Fruit fly (Drosophila melanogaster) whole organism, embryonic: ENCODE data around the gene CG31189.

Experiments
- Blimp-1 ChIP-seq: fragments of 200-800 bp; sonication (Bioruptor generic); optimal IDR thresholded peaks from 3 replicates; lab custom pipeline; 2018; ENCODE audit warnings: missing biosample characterization, missing genetic modification characterization, mild to moderate bottlenecking, moderate library complexity, missing genetic modification reagents
- CG10274 ChIP-seq: fragments of 200-800 bp; sonication (Bioruptor generic); optimal IDR thresholded peaks from 3 replicates; lab custom pipeline; 2017; ENCODE audit warnings: missing biosample characterization, mild to moderate bottlenecking, missing genetic modification characterization
- CG15479 ChIP-seq: fragments of 200-800 bp; sonication (Bioruptor generic); optimal IDR thresholded peaks from 3 replicates; lab custom pipeline; 2019; ENCODE audit warnings: missing biosample characterization, mild to moderate bottlenecking, missing genetic modification characterization, moderate library complexity
- CG1647 ChIP-seq: fragments of 200-800 bp; sonication (Bioruptor generic); optimal IDR thresholded peaks from 3 replicates; lab custom pipeline; 2016; ENCODE audit warnings: missing biosample characterization, missing genetic modification characterization
- CG17361 ChIP-seq: fragments of 200-800 bp; sonication (Bioruptor generic); IDR thresholded peaks from 3 replicates; pipeline ENCODE4 v1.3.6; 2022; ENCODE audit warnings: missing biosample characterization, missing genetic modification characterization
- CG17829 ChIP-seq: fragments of 200-800 bp; optimal IDR thresholded peaks from 2 replicates; lab custom pipeline; 2019; ENCODE audit warnings: missing biosample characterization, mild to moderate bottlenecking, missing genetic modification characterization, moderate library complexity
- CG2116 ChIP-seq: fragments of 200-800 bp; sonication (Bioruptor generic); optimal IDR thresholded peaks from 3 replicates; lab custom pipeline; 2018; ENCODE audit warnings: missing biosample characterization, mild to moderate bottlenecking, missing genetic modification characterization
- CG2129 ChIP-seq: fragments of 200-800 bp; sonication (Bioruptor generic); IDR thresholded peaks from 2 replicates; pipeline ENCODE4 v1.3.6; 2022; ENCODE audit warnings: missing biosample characterization, missing genetic modification characterization; ENCODE audit not compliant: partially characterized antibody
- CG33213 ChIP-seq: fragments of 200-800 bp; sonication (Bioruptor generic); optimal IDR thresholded peaks from 3 replicates; lab custom pipeline; 2016; ENCODE audit warnings: missing biosample characterization, missing genetic modification characterization
- CG33557 ChIP-seq: fragments of 200-800 bp; sonication (Bioruptor generic); optimal IDR thresholded peaks from 2 replicates; lab custom pipeline; 2019; ENCODE audit warnings: missing biosample characterization, mild to moderate bottlenecking, missing genetic modification characterization, moderate library complexity
- CG34422 ChIP-seq: fragments of 200-800 bp; sonication (Bioruptor generic); IDR thresholded peaks from 3 replicates; pipeline ENCODE4 v1.3.6; 2022; ENCODE audit warnings: missing biosample characterization, missing genetic modification characterization
- CG3995 ChIP-seq: fragments of 200-800 bp; sonication (Bioruptor generic); optimal IDR thresholded peaks from 3 replicates; lab custom pipeline; 2016; ENCODE audit warnings: missing biosample characterization, missing genetic modification characterization
- CG43689 ChIP-seq: fragments of 200-800 bp; sonication (Bioruptor generic); IDR thresholded peaks from 2 replicates; pipeline ENCODE4 v1.3.6; 2022; ENCODE audit warnings: missing biosample characterization, missing genetic modification characterization
- CG4820 ChIP-seq: fragments of 200-800 bp; sonication (Bioruptor generic); optimal IDR thresholded peaks from 3 replicates; lab custom pipeline; 2016; ENCODE audit warnings: missing biosample characterization, missing genetic modification characterization
- CG6254 ChIP-seq: fragments of 200-800 bp; sonication (Bioruptor generic); optimal IDR thresholded peaks from 3 replicates; lab custom pipeline; 2017; ENCODE audit warnings: mild to moderate bottlenecking, missing biosample characterization, missing genetic modification reagents, missing genetic modification characterization
- CG6854 ChIP-seq: fragments of 200-800 bp; sonication (Bioruptor generic); optimal IDR thresholded peaks from 3 replicates; lab custom pipeline; 2017; ENCODE audit warnings: missing biosample characterization, mild to moderate bottlenecking, missing genetic modification characterization
- CG8388 ChIP-seq: fragments of 200-800 bp; sonication (Bioruptor generic); optimal IDR thresholded peaks from 2 replicates; lab custom pipeline; 2019; ENCODE audit warnings: missing biosample characterization, mild to moderate bottlenecking, missing genetic modification characterization, moderate library complexity
- CG9797 ChIP-seq: fragments of 200-800 bp; sonication (Bioruptor generic); optimal IDR thresholded peaks from 3 replicates; lab custom pipeline; 2018; ENCODE audit warnings: missing biosample characterization, mild to moderate bottlenecking, missing genetic modification characterization
- Fer2 ChIP-seq: fragments of 200-800 bp; sonication (Bioruptor generic); optimal IDR thresholded peaks from 2 replicates; lab custom pipeline; 2018; ENCODE audit warnings: missing biosample characterization, mild to moderate bottlenecking, missing genetic modification characterization, moderate library complexity
- Gsc ChIP-seq: fragments of 200-800 bp; sonication (Bioruptor generic); IDR thresholded peaks from 2 replicates; pipeline ENCODE4 v1.3.6; 2022; ENCODE audit warnings: missing biosample characterization, missing genetic modification characterization
- H15 ChIP-seq: fragments of 200-800 bp; sonication (Bioruptor generic); IDR thresholded peaks from 3 replicates; pipeline ENCODE4 v1.3.6; 2022; ENCODE audit warnings: missing biosample characterization, missing genetic modification characterization
- H2.0 ChIP-seq: fragments of 200-800 bp; sonication (Bioruptor generic); IDR thresholded peaks from 2 replicates; pipeline ENCODE4 v1.3.6; 2022; ENCODE audit warnings: missing biosample characterization, missing genetic modification characterization
- HLH54F ChIP-seq: fragments of 200-800 bp; sonication (Bioruptor generic); optimal IDR thresholded peaks from 3 replicates; lab custom pipeline; 2016; ENCODE audit warnings: missing biosample characterization, missing genetic modification characterization
- Hand ChIP-seq: fragments of 200-800 bp; sonication (Bioruptor generic); optimal IDR thresholded peaks from 2 replicates; lab custom pipeline; 2017; ENCODE audit warnings: mild to moderate bottlenecking, missing biosample characterization, missing genetic modification reagents, missing genetic modification characterization
- NC2α ChIP-seq: fragments of 200-800 bp; sonication (Bioruptor generic); optimal IDR thresholded peaks from 2 replicates; lab custom pipeline; 2016; ENCODE audit warnings: missing biosample characterization, missing genetic modification characterization
- Pdp1 ChIP-seq, 2 experiments: fragments of 200-800 bp; sonication (Bioruptor generic); optimal IDR thresholded peaks; 3 replicates each; lab custom pipeline; 2016; ENCODE audit warnings: missing biosample characterization in 2 of 2, missing genetic modification characterization in 2 of 2, mild to moderate bottlenecking in 1 of 2, moderate library complexity in 1 of 2
- Sox100B ChIP-seq: fragments of 200-800 bp; sonication (Bioruptor generic); optimal IDR thresholded peaks from 3 replicates; lab custom pipeline; 2018; ENCODE audit warnings: missing biosample characterization, mild to moderate bottlenecking, missing genetic modification characterization
- abd-A ChIP-seq: fragments of 200-800 bp; sonication (Bioruptor generic); optimal IDR thresholded peaks from 3 replicates; lab custom pipeline; 2019; ENCODE audit warnings: missing biosample characterization, mild to moderate bottlenecking, missing genetic modification characterization, moderate library complexity
- ap ChIP-seq: fragments of 200-800 bp; sonication (Bioruptor generic); IDR thresholded peaks from 2 replicates; pipeline ENCODE4 v1.3.6; 2022; ENCODE audit warnings: missing biosample characterization, missing genetic modification characterization
- bowl ChIP-seq: fragments of 200-800 bp; sonication (Bioruptor generic); IDR thresholded peaks from 2 replicates; pipeline ENCODE4 v1.3.6; 2022; ENCODE audit warnings: missing biosample characterization, missing genetic modification characterization
- bsh ChIP-seq, 2 experiments: fragments of 200-800 bp; sonication (Bioruptor generic); optimal IDR thresholded peaks; 2 replicates each; lab custom pipeline; 2017 to 2018; ENCODE audit warnings: mild to moderate bottlenecking in 2 of 2, missing biosample characterization in 2 of 2, missing genetic modification characterization in 2 of 2, moderate library complexity in 1 of 2
- cato ChIP-seq: fragments of 200-800 bp; sonication (Bioruptor generic); optimal IDR thresholded peaks from 2 replicates; lab custom pipeline; 2016; ENCODE audit warnings: missing biosample characterization, missing genetic modification characterization, borderline replicate concordance
- crol ChIP-seq: fragments of 200-800 bp; sonication (Bioruptor generic); IDR thresholded peaks from 2 replicates; pipeline ENCODE4 v1.3.6; 2022; ENCODE audit warnings: missing biosample characterization, missing genetic modification characterization
- cwo ChIP-seq: fragments of 200-800 bp; sonication (Bioruptor generic); optimal IDR thresholded peaks from 3 replicates; lab custom pipeline; 2017; ENCODE audit warnings: missing biosample characterization, missing genetic modification characterization, mild to moderate bottlenecking, moderate library complexity, missing genetic modification reagents
- esg ChIP-seq: fragments of 200-800 bp; sonication (Bioruptor generic); conservative IDR thresholded peaks from 2 replicates; pipeline ENCODE4 v1.3.6; 2022; ENCODE audit warnings: missing biosample characterization, missing genetic modification characterization
- grau ChIP-seq: fragments of 200-800 bp; optimal IDR thresholded peaks from 3 replicates; lab custom pipeline; 2019; ENCODE audit warnings: missing biosample characterization, mild to moderate bottlenecking, missing genetic modification characterization, moderate library complexity
- gro ChIP-seq: fragments of 200-800 bp; sonication (Bioruptor generic); optimal IDR thresholded peaks from 2 replicates; lab custom pipeline; 2016; ENCODE audit warnings: missing biosample characterization, missing genetic modification characterization
- hkb ChIP-seq, 2 experiments: fragments of 200-800 bp in 1 of 2; fragments of >200 bp in 1 of 2; sonication (Bioruptor generic) in 1 of 2; IDR thresholded peaks in 1 of 2; optimal IDR thresholded peaks in 1 of 2; 2 replicates each; pipeline versions ENCODE4 v1.3.6 to Lab custom; 2017 to 2022; ENCODE audit warnings: missing biosample characterization in 1 of 2, missing genetic modification characterization in 1 of 2
- hth ChIP-seq: fragments of >200 bp; optimal IDR thresholded peaks from 2 replicates; lab custom pipeline; 2017; ENCODE audit warnings: inconsistent platforms
- lov ChIP-seq, 2 experiments: fragments of 200-800 bp in 1 of 2; fragments of >200 bp in 1 of 2; sonication (Bioruptor generic) in 1 of 2; IDR thresholded peaks in 1 of 2; optimal IDR thresholded peaks in 1 of 2; 2 replicates in 1 of 2; 3 replicates in 1 of 2; pipeline versions ENCODE4 v1.3.6 to Lab custom; 2017 to 2022; ENCODE audit warnings: missing biosample characterization in 1 of 2, missing genetic modification characterization in 1 of 2
- org-1 ChIP-seq: fragments of 200-800 bp; sonication (Bioruptor generic); optimal IDR thresholded peaks from 2 replicates; lab custom pipeline; 2017; ENCODE audit warnings: missing biosample characterization, missing genetic modification characterization
- pho ChIP-seq: fragments of 200-800 bp; sonication (Bioruptor generic); optimal IDR thresholded peaks from 2 replicates; lab custom pipeline; 2016; ENCODE audit warnings: missing biosample characterization, missing genetic modification characterization
- phol ChIP-seq: fragments of 200-800 bp; sonication (Bioruptor generic); optimal IDR thresholded peaks from 3 replicates; lab custom pipeline; 2018; ENCODE audit warnings: missing biosample characterization, mild to moderate bottlenecking, missing genetic modification characterization, moderate library complexity
- prd ChIP-seq, 3 experiments: fragments of >200 bp in 2 of 3; fragments of 200-800 bp in 1 of 3; sonication (Bioruptor generic) in 1 of 3; optimal IDR thresholded peaks in 2 of 3; IDR thresholded peaks in 1 of 3; 2 replicates in 2 of 3; 3 replicates in 1 of 3; pipeline versions ENCODE4 v1.3.6 to Lab custom; 2017 to 2022; ENCODE audit warnings: missing biosample characterization in 1 of 3, missing genetic modification characterization in 1 of 3
- sens ChIP-seq: fragments of 200-800 bp; sonication (Bioruptor generic); peaks from one replicate; lab custom pipeline; 2016; ENCODE audit warnings: missing biosample characterization, missing genetic modification characterization
- sisA ChIP-seq: fragments of 200-800 bp; sonication (Bioruptor generic); IDR thresholded peaks from 2 replicates; pipeline ENCODE4 v1.3.6; 2022; ENCODE audit warnings: missing biosample characterization, missing genetic modification characterization
- slp2 ChIP-seq: fragments of 200-800 bp; sonication (Bioruptor generic); optimal IDR thresholded peaks from 2 replicates; lab custom pipeline; 2016; ENCODE audit warnings: missing biosample characterization, missing genetic modification characterization
- stwl ChIP-seq: fragments of 200-800 bp; sonication (Bioruptor generic); optimal IDR thresholded peaks from 3 replicates; lab custom pipeline; 2018; ENCODE audit warnings: missing biosample characterization, mild to moderate bottlenecking, missing genetic modification characterization, moderate library complexity
- vfl ChIP-seq: fragments of 200-800 bp; sonication (Bioruptor generic); optimal IDR thresholded peaks from 2 replicates; lab custom pipeline; 2016; ENCODE audit warnings: missing biosample characterization, missing genetic modification characterization
- zfh1 ChIP-seq: fragments of 200-800 bp; sonication (Bioruptor generic); IDR thresholded peaks from 3 replicates; pipeline ENCODE4 v1.3.6; 2022; ENCODE audit warnings: missing biosample characterization, missing genetic modification characterization

The CG31189 gene

dm6 chr3R:21065696-21066080, 20.0 kb upstream of the CG31189 start (continued):
- TF ChIP-seq CG10274 (GFP tag; lab: Kevin White, UChicago) = no peak
- no peak for TF ChIP-seq CG15479
- no peak for TF ChIP-seq CG33213 (GFP tag; lab: Kevin White, UChicago)
- no peak for TF ChIP-seq Sox100B (GFP tag; lab: Kevin White, UChicago)
- no peak for TF ChIP-seq abd-A
- TF ChIP-seq Blimp-1 (GFP tag; lab: Kevin White, UChicago) = no peak
- no peak for TF ChIP-seq lov (optimal IDR thresholded peaks at IDR 0.05; lab: Kevin White, UChicago)
- 0 out of 3 replicates have a peak, but pooled peaks have one; percentile 44 for TF ChIP-seq lov (GFP tag; IDR thresholded peaks at IDR 0.05; lab: Robert Waterston, UW)
- TF ChIP-seq bsh (GFP tag; optimal IDR thresholded peaks at IDR 0.05; lab: Kevin White, UChicago) = no peak
- no peak for TF ChIP-seq cato
- TF ChIP-seq sens (GFP tag; lab: Kevin White, UChicago) = peak; percentile 66
- TF ChIP-seq esg (GFP tag; lab: Robert Waterston, UW) = no peak
- TF ChIP-seq stwl = no peak
- no peak for TF ChIP-seq vfl (GFP tag; lab: Kevin White, UChicago)
- TF ChIP-seq ap (GFP tag; lab: Robert Waterston, UW) = no peak
- TF ChIP-seq CG34422 (GFP tag; lab: Robert Waterston, UW) = no peak
- no peak for TF ChIP-seq bowl (GFP tag; lab: Robert Waterston, UW)
- TF ChIP-seq org-1 = no peak
- no peak for TF ChIP-seq hth (lab: Kevin White, UChicago)
- no peak for TF ChIP-seq CG33557 (GFP tag; lab: Kevin White, UChicago)
- peak; percentile 30; the same call in 1 of the 3 replicates for TF ChIP-seq H15
- TF ChIP-seq CG9797 (GFP tag; lab: Kevin White, UChicago) = no peak
- TF ChIP-seq grau (tag; lab: Kevin White, UChicago) = peak; percentile 89
- TF ChIP-seq CG6854 (GFP tag; lab: Kevin White, UChicago) = no peak
- no peak for TF ChIP-seq CG6254 (GFP tag; lab: Kevin White, UChicago)
- TF ChIP-seq CG17361 (GFP tag; lab: Robert Waterston, UW) = no peak
- no peak for TF ChIP-seq Gsc (GFP tag; lab: Robert Waterston, UW)
- no peak for TF ChIP-seq CG1647 (GFP tag; lab: Kevin White, UChicago)
- TF ChIP-seq Pdp1 (GFP tag; optimal IDR thresholded peaks at IDR 0.05; lab: Kevin White, UChicago) = no peak
- no peak for TF ChIP-seq Hand
- no peak for TF ChIP-seq prd (optimal IDR thresholded peaks at IDR 0.05; lab: Kevin White, UChicago)
- TF ChIP-seq prd (GFP tag; IDR thresholded peaks at IDR 0.05; lab: Robert Waterston, UW) = 0 out of 3 replicates have a peak, but pooled peaks have one; percentile 14
- no peak for TF ChIP-seq Fer2 (tag; lab: Kevin White, UChicago)
- no peak for TF ChIP-seq CG2116 (GFP tag; lab: Kevin White, UChicago)
- TF ChIP-seq H2.0 (GFP tag; lab: Robert Waterston, UW) = no peak
- TF ChIP-seq CG2129 (GFP tag; lab: Robert Waterston, UW) = no peak
- no peak for TF ChIP-seq HLH54F
- no peak for TF ChIP-seq NC2α (GFP tag; lab: Kevin White, UChicago)
- no peak for TF ChIP-seq slp2 (GFP tag; lab: Kevin White, UChicago)
- TF ChIP-seq hkb (optimal IDR thresholded peaks at IDR 0.05; lab: Kevin White, UChicago) = no peak
- no peak for TF ChIP-seq hkb (GFP tag; IDR thresholded peaks at IDR 0.05; lab: Robert Waterston, UW)
- TF ChIP-seq zfh1 (GFP tag; lab: Robert Waterston, UW) = 0 out of 3 replicates have a peak, but pooled peaks have one; percentile 24
- no peak for TF ChIP-seq phol (tag; lab: Kevin White, UChicago)
- TF ChIP-seq CG4820 (GFP tag; lab: Kevin White, UChicago) = no peak
- TF ChIP-seq CG43689 (GFP tag; lab: Robert Waterston, UW) = no peak
- no peak for TF ChIP-seq gro
- no peak for TF ChIP-seq cwo (GFP tag; lab: Kevin White, UChicago)
- TF ChIP-seq CG8388 (GFP tag; lab: Kevin White, UChicago) = no peak
- no peak for TF ChIP-seq sisA (GFP tag; lab: Robert Waterston, UW)
- no peak for TF ChIP-seq CG3995 (GFP tag; lab: Kevin White, UChicago)
- no peak for TF ChIP-seq CG17829 (tag; lab: Kevin White, UChicago)
- no peak for TF ChIP-seq pho (GFP tag; lab: Kevin White, UChicago)
- TF ChIP-seq crol (GFP tag; lab: Robert Waterston, UW) = no peak
